Fruit fly (Drosophila melanogaster): ENCODE measurements around the gene Srp68.

DNA sequence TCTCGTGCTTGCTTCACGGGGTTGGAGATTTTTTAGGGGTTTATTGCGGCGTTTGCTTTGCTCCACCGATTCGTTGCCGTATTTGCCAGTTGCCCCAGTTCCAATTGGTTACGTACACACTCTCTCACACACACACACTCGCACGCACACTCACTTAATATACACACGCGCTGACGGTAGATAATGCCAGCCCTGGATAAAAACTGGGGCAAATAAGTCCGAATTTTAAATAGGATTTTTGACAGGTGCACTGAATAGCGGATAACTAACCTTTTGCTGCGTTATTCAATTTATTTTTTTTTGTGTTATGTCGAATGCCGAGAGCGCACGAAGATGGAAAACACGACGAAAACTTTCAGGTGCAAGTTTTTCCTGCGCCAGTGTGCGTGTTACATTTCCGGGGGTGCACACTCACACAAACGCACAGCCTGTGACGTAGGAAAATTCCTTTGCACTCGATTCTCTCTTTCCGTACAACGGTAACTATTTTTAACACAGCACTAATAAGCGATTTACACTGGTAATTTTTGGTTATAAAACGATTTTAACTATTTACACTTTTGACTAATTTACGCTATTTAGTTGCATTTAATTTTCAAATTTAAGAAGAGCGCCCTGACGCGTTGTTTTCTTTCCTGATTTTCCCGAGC is 22.2 kb upstream of the Srp68 start:
- TF ChIP-seq CTCF (optimal IDR thresholded peaks at IDR 0.05) (no peak), CG8478 (optimal IDR thresholded peaks at IDR 0.05) (no peak)

Measured in S2 (cell line).